Worm (Caenorhabditis elegans): ENCODE results near the gene ZK688.12.

ce11 chrIII:7900733-7901132, 12.7 kb downstream of the ZK688.12 start, which contains the start of gene best-24:
- TF ChIP-seq flt-1 (GFP tag; IDR thresholded peaks at IDR 0.05): no peak
- no peak for TF ChIP-seq klf-2 (GFP tag; conservative IDR thresholded peaks at IDR 0.05)
- TF ChIP-seq tab-1 (GFP tag; IDR thresholded peaks at IDR 0.05): no peak

Measured in whole organism, midembryonic.